Fruit fly (Drosophila melanogaster) whole organism, pupa: ENCODE measurements around the gene Arr2.

Source experiments
- CG10348 ChIP-seq: fragments of 200-800 bp; sonication (Bioruptor generic); IDR thresholded peaks from 2 replicates; pipeline ENCODE4 v1.3.6; 2022; ENCODE audit warnings: missing biosample characterization, missing genetic modification characterization
- CG12605 ChIP-seq: fragments of 200-800 bp; sonication (Bioruptor generic); IDR thresholded peaks from 2 replicates; pipeline ENCODE4 v1.3.6; 2022; ENCODE audit warnings: missing biosample characterization, missing genetic modification characterization
- CG15710 ChIP-seq: fragments of 200-800 bp; sonication (Bioruptor generic); optimal IDR thresholded peaks from 2 replicates; lab custom pipeline; 2018; ENCODE audit warnings: missing biosample characterization, mild to moderate bottlenecking, missing genetic modification characterization, moderate library complexity
- CG32121 ChIP-seq: fragments of 200-800 bp; sonication (Bioruptor generic); IDR thresholded peaks from 2 replicates; pipeline ENCODE4 v1.3.6; 2022; ENCODE audit warnings: missing biosample characterization, missing genetic modification characterization
- CG4496 ChIP-seq: fragments of 200-800 bp; sonication (Bioruptor generic); IDR thresholded peaks from 3 replicates; pipeline ENCODE4 v1.3.6; 2022; ENCODE audit warnings: missing biosample characterization, missing genetic modification characterization
- CG8159 ChIP-seq: fragments of 200-800 bp; sonication (Bioruptor generic); optimal IDR thresholded peaks from 3 replicates; lab custom pipeline; 2018; ENCODE audit warnings: missing biosample characterization, mild to moderate bottlenecking, missing genetic modification characterization, moderate library complexity
- CG9948 ChIP-seq: fragments of 200-800 bp; sonication (Bioruptor generic); optimal IDR thresholded peaks from 2 replicates; lab custom pipeline; 2018; ENCODE audit warnings: missing biosample characterization, mild to moderate bottlenecking, missing genetic modification characterization, moderate library complexity
- D1 ChIP-seq: fragments of 200-800 bp; sonication (Bioruptor generic); optimal IDR thresholded peaks from 2 replicates; lab custom pipeline; 2018; ENCODE audit warnings: missing biosample characterization, mild to moderate bottlenecking, missing genetic modification characterization, moderate library complexity
- EcR ChIP-seq: fragments of 200-800 bp; sonication (Bioruptor generic); optimal IDR thresholded peaks from 3 replicates; lab custom pipeline; 2019; ENCODE audit warnings: missing biosample characterization, missing genetic modification characterization, mild to moderate bottlenecking, moderate library complexity, missing genetic modification reagents
- Ets98B ChIP-seq: fragments of 200-800 bp; sonication (Bioruptor generic); IDR thresholded peaks from 2 replicates; pipeline ENCODE4 v1.3.6; 2022; ENCODE audit warnings: missing biosample characterization, missing genetic modification characterization
- Pif1A ChIP-seq: fragments of 200-800 bp; sonication (Bioruptor generic); optimal IDR thresholded peaks from 3 replicates; lab custom pipeline; 2016; ENCODE audit warnings: missing biosample characterization, missing genetic modification characterization
- Pif1B ChIP-seq: fragments of 200-800 bp; sonication (Bioruptor generic); optimal IDR thresholded peaks from 3 replicates; lab custom pipeline; 2016; ENCODE audit warnings: missing biosample characterization, missing genetic modification characterization
- Snoo ChIP-seq: fragments of 200-800 bp; sonication (Bioruptor generic); optimal IDR thresholded peaks from 3 replicates; lab custom pipeline; 2017; ENCODE audit warnings: missing biosample characterization, mild to moderate bottlenecking, missing genetic modification characterization, inconsistent platforms
- rn ChIP-seq: fragments of 200-800 bp; sonication (Bioruptor generic); IDR thresholded peaks from 2 replicates; pipeline ENCODE4 v1.3.6; 2022; ENCODE audit warnings: missing biosample characterization, missing genetic modification characterization

- no peak for TF ChIP-seq D1 (tag; lab: Kevin White, UChicago)
- TF ChIP-seq CG4496: no peak
- no peak for TF ChIP-seq CG12605 (GFP tag; lab: Robert Waterston, UW)
- TF ChIP-seq CG32121: no peak
- no peak for TF ChIP-seq Pif1B (GFP tag; lab: Kevin White, UChicago)
- TF ChIP-seq CG10348: no peak
- TF ChIP-seq Pif1A (GFP tag; lab: Kevin White, UChicago): no peak
- no peak for TF ChIP-seq CG8159 (tag; lab: Kevin White, UChicago)
- TF ChIP-seq CG9948: no peak
- TF ChIP-seq EcR: no peak
- no peak for TF ChIP-seq Ets98B (GFP tag; lab: Robert Waterston, UW)
- no peak for TF ChIP-seq CG15710
- TF ChIP-seq rn (GFP tag; lab: Robert Waterston, UW): no peak
- no peak for TF ChIP-seq Snoo
Measured at dm6 chr3L:8653572-8653971, 4.8 kb upstream of the Arr2 start.
